Worm (Caenorhabditis elegans): ENCODE measurements around the gene W05B2.2.

Gene W05B2.2

DNA sequence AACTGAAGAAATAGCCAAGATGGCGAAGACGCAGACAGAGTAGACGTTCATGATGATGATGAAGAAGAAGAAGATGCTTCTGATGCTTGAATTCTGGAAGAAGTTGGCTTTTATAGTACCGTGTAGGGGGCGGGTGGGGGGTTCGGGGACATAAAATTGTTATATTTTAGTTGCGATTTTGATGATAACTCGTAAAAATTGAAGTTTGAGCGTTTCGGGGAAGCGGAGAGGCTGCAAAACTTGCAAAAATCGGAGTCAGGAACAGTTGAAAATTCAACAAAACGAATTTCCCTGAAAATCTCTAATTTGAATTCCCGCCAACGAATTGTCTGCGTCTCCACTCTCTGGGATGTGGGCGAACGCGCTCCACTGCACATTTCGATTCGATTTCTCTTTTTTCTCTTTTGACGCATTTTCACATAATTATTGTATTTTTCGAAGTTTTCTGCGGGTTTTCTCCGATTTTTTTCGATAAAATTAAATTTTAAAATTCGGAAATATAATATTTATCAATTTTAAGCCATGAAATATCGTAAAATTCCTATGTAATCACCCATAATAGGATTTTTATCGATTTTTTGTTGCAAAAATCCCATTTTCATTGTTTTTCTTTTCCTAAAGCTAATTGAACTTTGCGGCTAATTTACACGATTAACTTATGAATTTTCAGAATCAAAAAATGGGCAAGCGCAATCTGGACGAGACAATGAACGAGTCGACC, 40.8 kb upstream of the W05B2.2 start, which contains the start of the genes fipr-17 and Y48A6B.3 (continued):
- TF ChIP-seq elt-3 (tag; optimal IDR thresholded peaks at IDR 0.05) = peak in 2 of 6 experiments; percentile 71 to 85
- TF ChIP-seq C34B4.2 (tag; optimal IDR thresholded peaks at IDR 0.05) = no peak
- TF ChIP-seq nhr-76 (tag; optimal IDR thresholded peaks at IDR 0.05) = no peak
- peak; percentile 93 for TF ChIP-seq C16A3.4 (tag; optimal IDR thresholded peaks at IDR 0.05)
- no peak for TF ChIP-seq mab-9 (GFP tag; IDR thresholded peaks at IDR 0.05)
- TF ChIP-seq fkh-8 (tag; optimal IDR thresholded peaks at IDR 0.05) = peak; percentile 83
- TF ChIP-seq ceh-90 (tag; optimal IDR thresholded peaks at IDR 0.05) = peak; percentile 52
- peak; percentile 87 for TF ChIP-seq nhr-85 (tag)
- TF ChIP-seq zag-1 (tag; optimal IDR thresholded peaks at IDR 0.05) = no peak
- TF ChIP-seq nhr-11 (tag; optimal IDR thresholded peaks at IDR 0.05) = no peak
- TF ChIP-seq hpl-2 (GFP tag; optimal IDR thresholded peaks at IDR 0.05) = no peak
- peak; percentile 59 for TF ChIP-seq lin-39 (tag; optimal IDR thresholded peaks at IDR 0.05)
- no peak for TF ChIP-seq sup-37 (GFP tag; optimal IDR thresholded peaks at IDR 0.05)
- TF ChIP-seq ceh-8 (GFP tag; optimal IDR thresholded peaks at IDR 0.05) = peak; percentile 36
- peak; percentile 99 to 100 for TF ChIP-seq efl-1 (optimal IDR thresholded peaks at IDR 0.05)
- peak; percentile 100 for TF ChIP-seq efl-1 (GFP tag; optimal IDR thresholded peaks at IDR 0.05 in 1 of 2)
- TF ChIP-seq dsc-1 (tag; optimal IDR thresholded peaks at IDR 0.05) = peak; percentile 70
- peak in 1 of 2 experiments; percentile 52 for TF ChIP-seq mdl-1 (tag; optimal IDR thresholded peaks at IDR 0.05)
- TF ChIP-seq lin-35 (GFP tag; optimal IDR thresholded peaks at IDR 0.05) = peak; percentile 100
- no peak for TF ChIP-seq nhr-84 (tag; optimal IDR thresholded peaks at IDR 0.05)
- peak; percentile 68 for TF ChIP-seq grh-1 (GFP tag; IDR thresholded peaks at IDR 0.05)
- peak; percentile 29 for TF ChIP-seq elt-2 (tag; optimal IDR thresholded peaks at IDR 0.05)
- 0 out of 2 replicates have a peak, but pooled peaks have one; percentile 41 for TF ChIP-seq unc-98 (GFP tag; IDR thresholded peaks at IDR 0.05)
- no peak for TF ChIP-seq fkh-10 (GFP tag; optimal IDR thresholded peaks at IDR 0.05)
- TF ChIP-seq sptf-1 (tag; optimal IDR thresholded peaks at IDR 0.05) = no peak
- TF ChIP-seq nhr-20 (tag; optimal IDR thresholded peaks at IDR 0.05) = peak; percentile 83
- peak; percentile 72 for TF ChIP-seq irx-1 (tag; optimal IDR thresholded peaks at IDR 0.05)
- TF ChIP-seq hlh-17 (GFP tag; optimal IDR thresholded peaks at IDR 0.05; ENCODE audit: borderline replicate concordance) = no peak
- peak; percentile 89 for TF ChIP-seq nhr-47 (tag; optimal IDR thresholded peaks at IDR 0.05)
- TF ChIP-seq xbp-1 (tag; optimal IDR thresholded peaks at IDR 0.05) = peak; percentile 81
- TF ChIP-seq snpc-4 (tag; optimal IDR thresholded peaks at IDR 0.05) = peak; percentile 92
- TF ChIP-seq swsn-7 (tag; optimal IDR thresholded peaks at IDR 0.05) = peak; percentile 79
- peak; percentile 83 to 97 (median 83) for TF ChIP-seq ceh-82 (tag; optimal IDR thresholded peaks at IDR 0.05)
- no peak for TF ChIP-seq ceh-63 (GFP tag; optimal IDR thresholded peaks at IDR 0.05)

DNA sequence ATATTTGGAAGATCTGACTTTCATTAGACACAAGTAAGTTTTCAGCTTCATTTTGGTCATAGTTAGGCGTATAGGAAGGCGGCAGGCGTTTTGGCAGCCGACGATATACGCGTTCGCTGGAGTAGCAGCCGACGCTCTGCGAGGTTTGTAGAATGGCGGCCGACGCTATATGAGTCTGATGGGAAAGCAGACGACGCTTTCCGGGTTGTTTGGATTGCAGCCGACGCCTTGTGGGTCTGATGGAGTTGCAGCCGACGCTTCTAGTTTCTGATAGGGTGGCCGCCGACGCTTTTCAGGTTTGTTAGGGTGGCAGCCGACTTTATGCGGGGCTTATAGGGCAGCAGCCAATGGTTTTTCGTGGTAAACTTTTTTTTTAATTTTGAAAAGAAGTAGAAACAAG, 35.9 kb upstream of the W05B2.2 start:
- peak; percentile 1 for TF ChIP-seq nhr-85 (tag)
- no peak for TF ChIP-seq aly-2 (tag; optimal IDR thresholded peaks at IDR 0.05)
- TF ChIP-seq lsy-2 (tag; optimal IDR thresholded peaks at IDR 0.05) = no peak
- TF ChIP-seq tbx-2 (tag; optimal IDR thresholded peaks at IDR 0.05) = no peak

DNA sequence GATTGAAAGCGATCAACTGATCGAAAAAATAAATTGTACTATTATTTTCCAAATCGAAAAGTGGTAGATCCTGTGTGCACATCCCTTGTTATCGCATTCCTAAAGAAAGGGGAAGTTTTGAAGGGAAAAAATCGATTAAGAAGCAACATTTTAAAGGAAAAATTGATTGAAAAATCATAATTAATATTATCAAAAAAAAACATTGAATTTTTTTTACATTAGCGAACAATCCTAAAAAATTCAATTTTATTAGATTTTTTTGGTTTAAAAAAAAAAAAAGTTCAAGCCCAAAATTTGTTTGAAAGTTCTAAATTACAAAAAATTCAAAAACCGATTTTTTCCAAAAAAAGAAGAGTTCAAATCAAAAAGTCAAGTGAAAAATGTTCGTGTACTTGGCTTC, 28.2 kb upstream of the W05B2.2 start, which contains the start of gene dmsr-5:
Gene dmsr-5 (minus strand): TSS at position 101 of the 400 bp plus-strand sequence.
- TF ChIP-seq nhr-19 (GFP tag; conservative IDR thresholded peaks at IDR 0.05) = no peak
- TF ChIP-seq elt-2 (tag; optimal IDR thresholded peaks at IDR 0.05) = no peak
- TF ChIP-seq egl-13 (tag; optimal IDR thresholded peaks at IDR 0.05) = no peak
- no peak for TF ChIP-seq lin-15B (tag; optimal IDR thresholded peaks at IDR 0.05)
- no peak for TF ChIP-seq unc-30 (tag; optimal IDR thresholded peaks at IDR 0.05)
- TF ChIP-seq lir-3 (tag; optimal IDR thresholded peaks at IDR 0.05; ENCODE audit: poor library complexity) = no peak
- no peak for TF ChIP-seq nhr-237 (tag; optimal IDR thresholded peaks at IDR 0.05)
- no peak for TF ChIP-seq alr-1 (tag; optimal IDR thresholded peaks at IDR 0.05; ENCODE audit: borderline replicate concordance)
- TF ChIP-seq Y116A8C.19 (tag; optimal IDR thresholded peaks at IDR 0.05; ENCODE audit: borderline replicate concordance) = no peak
- no peak for TF ChIP-seq lin-13 (GFP tag; optimal IDR thresholded peaks at IDR 0.05)
- TF ChIP-seq lsy-2 (tag; optimal IDR thresholded peaks at IDR 0.05) = no peak
- TF ChIP-seq lin-39 (tag; optimal IDR thresholded peaks at IDR 0.05) = no peak
- no peak for TF ChIP-seq ces-1 (GFP tag; optimal IDR thresholded peaks at IDR 0.05)
- no peak for TF ChIP-seq hlh-17 (GFP tag; optimal IDR thresholded peaks at IDR 0.05; ENCODE audit: borderline replicate concordance)
- no peak for TF ChIP-seq grh-1 (GFP tag; IDR thresholded peaks at IDR 0.05)
